Fruit fly (Drosophila melanogaster) whole organism, embryonic: ENCODE data around the gene zetaCOP.

ENCODE experiments used
- Bdp1 ChIP-seq: fragments of 200-800 bp; sonication (Bioruptor generic); optimal IDR thresholded peaks from 3 replicates; lab custom pipeline; 2016; ENCODE audit warnings: missing biosample characterization, missing genetic modification characterization
- CG15011 ChIP-seq: fragments of 200-800 bp; sonication (Bioruptor generic); optimal IDR thresholded peaks from 3 replicates; lab custom pipeline; 2018; ENCODE audit warnings: missing biosample characterization, mild to moderate bottlenecking, missing genetic modification characterization
- CG31365 ChIP-seq: fragments of 200-800 bp; sonication (Bioruptor generic); optimal IDR thresholded peaks from 2 replicates; lab custom pipeline; 2018; ENCODE audit warnings: missing biosample characterization, mild to moderate bottlenecking, missing genetic modification characterization
- Gug ChIP-seq: fragments of 200-800 bp; sonication (Bioruptor generic); IDR thresholded peaks from 4 replicates; pipeline ENCODE4 v1.3.6; 2022; ENCODE audit warnings: missing biosample characterization, missing genetic modification characterization
- twi ChIP-seq: fragments of 200-800 bp; optimal IDR thresholded peaks from 2 replicates; lab custom pipeline; 2019; ENCODE audit warnings: missing biosample characterization, mild to moderate bottlenecking, missing genetic modification characterization, moderate library complexity

dm6 chr3L:16670195-16670594 is 3.2 kb downstream of the zetaCOP start:
- TF ChIP-seq twi (tag; lab: Kevin White, UChicago): no peak
- TF ChIP-seq Bdp1: no peak
- TF ChIP-seq Gug (GFP tag; lab: Robert Waterston, UW): no peak
- TF ChIP-seq CG15011 (GFP tag; lab: Kevin White, UChicago): no peak
- no peak for TF ChIP-seq CG31365
